Fruit fly (Drosophila melanogaster) whole organism, embryonic: ENCODE measurements around the gene CG13097.

ENCODE experiments used
- Bdp1 ChIP-seq: fragments of 200-800 bp; sonication (Bioruptor generic); optimal IDR thresholded peaks from 3 replicates; lab custom pipeline; 2016; ENCODE audit warnings: missing biosample characterization, missing genetic modification characterization
- Bteb2 ChIP-seq: fragments of 200-800 bp; sonication (Bioruptor generic); optimal IDR thresholded peaks from 2 replicates; lab custom pipeline; 2016; ENCODE audit warnings: missing biosample characterization, missing genetic modification characterization
- CG10366 ChIP-seq: fragments of 200-800 bp; sonication (Bioruptor generic); IDR thresholded peaks from 2 replicates; pipeline ENCODE4 v1.3.6; 2022; ENCODE audit warnings: missing biosample characterization, missing genetic modification characterization
- CG11695 ChIP-seq: fragments of 200-800 bp; sonication (Bioruptor generic); IDR thresholded peaks from 3 replicates; pipeline ENCODE4 v1.3.6; 2022; ENCODE audit warnings: missing biosample characterization, missing genetic modification characterization
- CG11723 ChIP-seq: fragments of 200-800 bp; sonication (Bioruptor generic); optimal IDR thresholded peaks from 2 replicates; lab custom pipeline; 2017; ENCODE audit warnings: missing biosample characterization, mild to moderate bottlenecking, missing genetic modification characterization
- CG1233 ChIP-seq: fragments of 200-800 bp; sonication (Bioruptor generic); optimal IDR thresholded peaks from 4 replicates; lab custom pipeline; 2018; ENCODE audit warnings: missing biosample characterization, mild to moderate bottlenecking, missing genetic modification characterization
- CG12391 ChIP-seq: fragments of 200-800 bp; sonication (Bioruptor generic); optimal IDR thresholded peaks from 3 replicates; lab custom pipeline; 2018; ENCODE audit warnings: missing biosample characterization, mild to moderate bottlenecking, missing genetic modification characterization, moderate library complexity
- CG13296 ChIP-seq: fragments of 200-800 bp; sonication (Bioruptor generic); optimal IDR thresholded peaks from 3 replicates; lab custom pipeline; 2018; ENCODE audit warnings: missing biosample characterization, mild to moderate bottlenecking, missing genetic modification characterization
- CG15479 ChIP-seq: fragments of 200-800 bp; sonication (Bioruptor generic); optimal IDR thresholded peaks from 3 replicates; lab custom pipeline; 2019; ENCODE audit warnings: missing biosample characterization, mild to moderate bottlenecking, missing genetic modification characterization, moderate library complexity
- CG1602 ChIP-seq: fragments of 200-800 bp; sonication (Bioruptor generic); optimal IDR thresholded peaks from 3 replicates; lab custom pipeline; 2016; ENCODE audit warnings: missing biosample characterization, missing genetic modification characterization
- CG1603 ChIP-seq: fragments of 200-800 bp; sonication (Bioruptor generic); optimal IDR thresholded peaks from 2 replicates; lab custom pipeline; 2019; ENCODE audit warnings: missing biosample characterization, mild to moderate bottlenecking, missing genetic modification characterization, moderate library complexity
- CG33557 ChIP-seq: fragments of 200-800 bp; sonication (Bioruptor generic); optimal IDR thresholded peaks from 2 replicates; lab custom pipeline; 2019; ENCODE audit warnings: missing biosample characterization, mild to moderate bottlenecking, missing genetic modification characterization, moderate library complexity
- CG5245 ChIP-seq: fragments of 200-800 bp; sonication (Bioruptor generic); optimal IDR thresholded peaks from 3 replicates; lab custom pipeline; 2016; ENCODE audit warnings: missing biosample characterization, missing genetic modification characterization
- CG6254 ChIP-seq: fragments of 200-800 bp; sonication (Bioruptor generic); optimal IDR thresholded peaks from 3 replicates; lab custom pipeline; 2017; ENCODE audit warnings: mild to moderate bottlenecking, missing biosample characterization, missing genetic modification reagents, missing genetic modification characterization
- CG7271 ChIP-seq: fragments of 200-800 bp; sonication (Bioruptor generic); optimal IDR thresholded peaks from 2 replicates; lab custom pipeline; 2018; ENCODE audit warnings: missing biosample characterization, mild to moderate bottlenecking, missing genetic modification characterization, moderate library complexity
- CoRest ChIP-seq: fragments of 200-800 bp; sonication (Bioruptor generic); optimal IDR thresholded peaks from 3 replicates; lab custom pipeline; 2018; ENCODE audit warnings: missing biosample characterization, mild to moderate bottlenecking, missing genetic modification characterization, moderate library complexity
- Dfd ChIP-seq, 2 experiments: fragments of >200 bp; optimal IDR thresholded peaks; 2 replicates each; lab custom pipeline; 2017; ENCODE audit warnings: missing biosample characterization in 2 of 2, missing genetic modification characterization in 2 of 2
- Dip2 ChIP-seq: fragments of 200-800 bp; sonication (Bioruptor generic); IDR thresholded peaks from 2 replicates; pipeline ENCODE4 v1.3.6; 2022; ENCODE audit warnings: missing biosample characterization, missing genetic modification characterization
- Dref ChIP-seq: fragments of 200-800 bp; sonication (Bioruptor generic); IDR thresholded peaks from 2 replicates; pipeline ENCODE4 v1.3.6; 2022; ENCODE audit warnings: missing biosample characterization, missing genetic modification characterization
- Drgx ChIP-seq: fragments of 200-800 bp; sonication (Bioruptor generic); IDR thresholded peaks from 2 replicates; pipeline ENCODE4 v1.3.6; 2022; ENCODE audit warnings: missing biosample characterization, missing genetic modification characterization
- Ets97D ChIP-seq: fragments of 200-800 bp; sonication (Bioruptor generic); optimal IDR thresholded peaks from 3 replicates; lab custom pipeline; 2016; ENCODE audit warnings: missing biosample characterization, missing genetic modification characterization
- H15 ChIP-seq: fragments of 200-800 bp; sonication (Bioruptor generic); IDR thresholded peaks from 3 replicates; pipeline ENCODE4 v1.3.6; 2022; ENCODE audit warnings: missing biosample characterization, missing genetic modification characterization
- HLH54F ChIP-seq: fragments of 200-800 bp; sonication (Bioruptor generic); optimal IDR thresholded peaks from 3 replicates; lab custom pipeline; 2016; ENCODE audit warnings: missing biosample characterization, missing genetic modification characterization
- HLHmδ ChIP-seq: fragments of 200-800 bp; sonication (Bioruptor generic); optimal IDR thresholded peaks from 2 replicates; lab custom pipeline; 2018; ENCODE audit warnings: missing biosample characterization, mild to moderate bottlenecking, missing genetic modification characterization, moderate library complexity
- HmgD ChIP-seq: fragments of 200-800 bp; sonication (Bioruptor generic); optimal IDR thresholded peaks from 3 replicates; lab custom pipeline; 2016; ENCODE audit warnings: missing biosample characterization, missing genetic modification characterization
- Hmx ChIP-seq: fragments of 200-800 bp; sonication (Bioruptor generic); optimal IDR thresholded peaks from 2 replicates; lab custom pipeline; 2016; ENCODE audit warnings: missing biosample characterization, missing genetic modification characterization
- MTF-1 ChIP-seq: fragments of 200-800 bp; sonication (Bioruptor generic); optimal IDR thresholded peaks from 2 replicates; lab custom pipeline; 2018; ENCODE audit warnings: missing biosample characterization, mild to moderate bottlenecking, missing genetic modification characterization, borderline replicate concordance
- Mad ChIP-seq: fragments of 200-800 bp; sonication (Bioruptor generic); optimal IDR thresholded peaks from 2 replicates; lab custom pipeline; 2016; ENCODE audit warnings: missing biosample characterization, missing genetic modification characterization
- Max ChIP-seq: fragments of 200-800 bp; sonication (Bioruptor generic); optimal IDR thresholded peaks from 2 replicates; lab custom pipeline; 2016; ENCODE audit warnings: missing biosample characterization, mild to moderate bottlenecking, missing genetic modification characterization
- Optix ChIP-seq: fragments of 200-800 bp; sonication (Bioruptor generic); IDR thresholded peaks from 3 replicates; pipeline ENCODE4 v1.3.6; 2022; ENCODE audit warnings: missing biosample characterization, missing genetic modification characterization
- Sry-δ ChIP-seq: fragments of 200-800 bp; sonication (Bioruptor generic); optimal IDR thresholded peaks from 2 replicates; lab custom pipeline; 2016; ENCODE audit warnings: missing biosample characterization, missing genetic modification characterization
- Ssrp ChIP-seq: fragments of 200-800 bp; sonication (Bioruptor generic); optimal IDR thresholded peaks from 2 replicates; lab custom pipeline; 2018; ENCODE audit warnings: missing biosample characterization, mild to moderate bottlenecking, missing genetic modification characterization, moderate library complexity
- Vsx1 ChIP-seq: fragments of 200-800 bp; sonication (Bioruptor generic); optimal IDR thresholded peaks from 2 replicates; lab custom pipeline; 2017; ENCODE audit warnings: missing biosample characterization, mild to moderate bottlenecking, missing genetic modification characterization, missing genetic modification reagents
- ase ChIP-seq: fragments of 200-800 bp; sonication (Bioruptor generic); IDR thresholded peaks from 3 replicates; pipeline ENCODE4 v1.3.6; 2022; ENCODE audit warnings: missing biosample characterization, missing genetic modification characterization
- az2 ChIP-seq: fragments of 200-800 bp; sonication (Bioruptor generic); optimal IDR thresholded peaks from 3 replicates; lab custom pipeline; 2016; ENCODE audit warnings: missing biosample characterization, missing genetic modification characterization
- crp ChIP-seq, 2 experiments: fragments of 200-800 bp; sonication (Bioruptor generic); optimal IDR thresholded peaks; 2 replicates in 1 of 2; 3 replicates in 1 of 2; lab custom pipeline; 2017; ENCODE audit warnings: missing biosample characterization in 2 of 2, missing genetic modification characterization in 2 of 2, mild to moderate bottlenecking in 1 of 2, moderate library complexity in 1 of 2
- cwo ChIP-seq: fragments of 200-800 bp; sonication (Bioruptor generic); optimal IDR thresholded peaks from 3 replicates; lab custom pipeline; 2017; ENCODE audit warnings: missing biosample characterization, missing genetic modification characterization, mild to moderate bottlenecking, moderate library complexity, missing genetic modification reagents
- dan ChIP-seq: fragments of 200-800 bp; sonication (Bioruptor generic); IDR thresholded peaks from 2 replicates; pipeline ENCODE4 v1.3.6; 2022; ENCODE audit warnings: missing biosample characterization, missing genetic modification characterization
- dysf ChIP-seq: fragments of 200-800 bp; sonication (Bioruptor generic); IDR thresholded peaks from 3 replicates; pipeline ENCODE4 v1.3.6; 2022; ENCODE audit warnings: missing biosample characterization, missing genetic modification characterization
- gem ChIP-seq: fragments of 200-800 bp; sonication (Bioruptor generic); optimal IDR thresholded peaks from 2 replicates; lab custom pipeline; 2019; ENCODE audit warnings: missing biosample characterization, mild to moderate bottlenecking, missing genetic modification characterization, moderate library complexity
- grau ChIP-seq: fragments of 200-800 bp; optimal IDR thresholded peaks from 3 replicates; lab custom pipeline; 2019; ENCODE audit warnings: missing biosample characterization, mild to moderate bottlenecking, missing genetic modification characterization, moderate library complexity
- inv ChIP-seq: fragments of 200-800 bp; sonication (Bioruptor generic); IDR thresholded peaks from 2 replicates; pipeline ENCODE4 v1.3.6; 2022; ENCODE audit warnings: missing biosample characterization, missing genetic modification characterization; ENCODE audit not compliant: partially characterized antibody
- jigr1 ChIP-seq: fragments of 200-800 bp; sonication (Bioruptor generic); IDR thresholded peaks from 3 replicates; pipeline ENCODE4 v1.3.6; 2022; ENCODE audit warnings: missing biosample characterization, missing genetic modification characterization
- lov ChIP-seq, 2 experiments: fragments of 200-800 bp in 1 of 2; fragments of >200 bp in 1 of 2; sonication (Bioruptor generic) in 1 of 2; IDR thresholded peaks in 1 of 2; optimal IDR thresholded peaks in 1 of 2; 2 replicates in 1 of 2; 3 replicates in 1 of 2; pipeline versions ENCODE4 v1.3.6 to Lab custom; 2017 to 2022; ENCODE audit warnings: missing biosample characterization in 1 of 2, missing genetic modification characterization in 1 of 2
- nom ChIP-seq: fragments of 200-800 bp; sonication (Bioruptor generic); optimal IDR thresholded peaks from 2 replicates; lab custom pipeline; 2017; ENCODE audit warnings: missing biosample characterization, missing genetic modification characterization, mild to moderate bottlenecking, moderate library complexity, missing genetic modification reagents
- org-1 ChIP-seq: fragments of 200-800 bp; sonication (Bioruptor generic); optimal IDR thresholded peaks from 2 replicates; lab custom pipeline; 2017; ENCODE audit warnings: missing biosample characterization, missing genetic modification characterization
- pros ChIP-seq: fragments of 200-800 bp; sonication (Bioruptor generic); optimal IDR thresholded peaks from 3 replicates; lab custom pipeline; 2019; ENCODE audit warnings: missing biosample characterization, mild to moderate bottlenecking, missing genetic modification characterization, moderate library complexity
- tio ChIP-seq: fragments of 200-800 bp; sonication (Bioruptor generic); optimal IDR thresholded peaks from 2 replicates; lab custom pipeline; 2017; ENCODE audit warnings: missing biosample characterization, missing genetic modification characterization, inconsistent platforms
- zfh1 ChIP-seq: fragments of 200-800 bp; sonication (Bioruptor generic); IDR thresholded peaks from 3 replicates; pipeline ENCODE4 v1.3.6; 2022; ENCODE audit warnings: missing biosample characterization, missing genetic modification characterization
- zfh2 ChIP-seq: fragments of 200-800 bp; sonication (Bioruptor generic); optimal IDR thresholded peaks from 2 replicates; lab custom pipeline; 2016; ENCODE audit warnings: missing biosample characterization, missing genetic modification characterization

Gene CG13097

DNA sequence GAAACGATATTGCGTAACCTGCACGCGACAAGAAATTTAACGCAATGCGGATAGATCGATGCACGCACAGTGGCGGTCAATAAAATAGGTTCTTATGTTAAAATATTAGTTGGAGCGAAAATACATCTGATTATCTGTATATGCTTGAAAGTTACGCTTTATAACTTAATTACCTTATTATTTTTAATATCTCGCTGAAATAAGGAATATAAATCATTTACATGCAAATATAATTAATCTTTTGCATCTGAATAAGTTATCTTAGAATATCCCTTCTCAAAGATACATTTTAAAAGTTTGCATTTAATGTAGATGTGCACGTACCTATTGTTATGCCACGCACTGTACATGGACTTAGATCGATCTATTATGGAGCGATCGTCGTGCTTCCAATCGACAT lies 43.0 kb downstream of the CG13097 start (continued):
- TF ChIP-seq crp (GFP tag; optimal IDR thresholded peaks at IDR 0.05; lab: Kevin White, UChicago) (no peak), CG5245 (GFP tag; lab: Kevin White, UChicago) (no peak), lov (optimal IDR thresholded peaks at IDR 0.05; lab: Kevin White, UChicago) (no peak), lov (GFP tag; IDR thresholded peaks at IDR 0.05; lab: Robert Waterston, UW) (no peak), CG7271 (tag; lab: Kevin White, UChicago) (no peak), jigr1 (GFP tag; lab: Robert Waterston, UW) (no peak), Max (GFP tag; lab: Kevin White, UChicago) (no peak), Sry-δ (GFP tag; lab: Kevin White, UChicago) (no peak), CoRest (tag; lab: Kevin White, UChicago) (peak; percentile 32), HLH54F (no peak), Dfd (GFP tag; optimal IDR thresholded peaks at IDR 0.05; lab: Kevin White, UChicago) (no peak), nom (peak; percentile 14), zfh1 (GFP tag; lab: Robert Waterston, UW) (peak; percentile 46; the same call in 1 of the 3 replicates), dysf (0 out of 3 replicates have a peak, but pooled peaks have one; percentile 44), cwo (GFP tag; lab: Kevin White, UChicago) (no peak), zfh2 (no peak), az2 (GFP tag; lab: Kevin White, UChicago) (peak; percentile 14), CG13296 (no peak), Bteb2 (GFP tag; lab: Kevin White, UChicago) (no peak), CG6254 (peak; percentile 29), tio (GFP tag; lab: Kevin White, UChicago) (peak; percentile 14), gem (tag; lab: Kevin White, UChicago) (peak; percentile 67), CG12391 (tag; lab: Kevin White, UChicago) (peak; percentile 38), CG33557 (GFP tag; lab: Kevin White, UChicago) (peak; percentile 43), CG11695 (GFP tag; lab: Robert Waterston, UW) (0 out of 3 replicates have a peak, but pooled peaks have one; percentile 16), grau (tag; lab: Kevin White, UChicago) (peak; percentile 38), Vsx1 (GFP tag; lab: Kevin White, UChicago) (no peak), CG10366 (no peak), Ets97D (GFP tag; lab: Kevin White, UChicago) (no peak), Dref (no peak), Dip2 (GFP tag; lab: Robert Waterston, UW) (no peak), CG15479 (no peak), CG11723 (GFP tag; lab: Kevin White, UChicago) (no peak), CG1602 (GFP tag; lab: Kevin White, UChicago) (peak; percentile 29), org-1 (no peak), HLHmδ (GFP tag; lab: Kevin White, UChicago) (no peak), HmgD (GFP tag; lab: Kevin White, UChicago) (no peak), MTF-1 (GFP tag; lab: Kevin White, UChicago) (no peak), dan (GFP tag; lab: Robert Waterston, UW) (no peak), Hmx (no peak), ase (GFP tag; lab: Robert Waterston, UW) (no peak), CG1603 (tag; lab: Kevin White, UChicago) (peak; percentile 10), pros (GFP tag; lab: Kevin White, UChicago) (no peak), inv (GFP tag; lab: Robert Waterston, UW) (no peak), Ssrp (tag; lab: Kevin White, UChicago) (peak; percentile 40), H15 (GFP tag; lab: Robert Waterston, UW) (no peak), Drgx (GFP tag; lab: Robert Waterston, UW) (peak; percentile 47; the same call in 1 of the 2 replicates), Mad (GFP tag; lab: Kevin White, UChicago) (no peak), CG1233 (GFP tag; lab: Kevin White, UChicago) (no peak), Optix (GFP tag; lab: Robert Waterston, UW) (no peak), Bdp1 (no peak)
